Worm (Caenorhabditis elegans) whole organism, L4/young adult: ENCODE measurements around the gene klo-2.

ENCODE experiments used
- W03F9.2 ChIP-seq: fragments of 150-350 bp; optimal IDR thresholded peaks from 2 replicates; lab custom pipeline; 2014; ENCODE audit warnings: missing biosample characterization, missing genetic modification characterization
- dao-5 ChIP-seq: sonication (generic microtip); optimal IDR thresholded peaks from 2 replicates; lab custom pipeline; 2016; ENCODE audit warnings: missing genotype, missing genetic modification characterization, moderate library complexity, missing compliant biosample characterization

DNA sequence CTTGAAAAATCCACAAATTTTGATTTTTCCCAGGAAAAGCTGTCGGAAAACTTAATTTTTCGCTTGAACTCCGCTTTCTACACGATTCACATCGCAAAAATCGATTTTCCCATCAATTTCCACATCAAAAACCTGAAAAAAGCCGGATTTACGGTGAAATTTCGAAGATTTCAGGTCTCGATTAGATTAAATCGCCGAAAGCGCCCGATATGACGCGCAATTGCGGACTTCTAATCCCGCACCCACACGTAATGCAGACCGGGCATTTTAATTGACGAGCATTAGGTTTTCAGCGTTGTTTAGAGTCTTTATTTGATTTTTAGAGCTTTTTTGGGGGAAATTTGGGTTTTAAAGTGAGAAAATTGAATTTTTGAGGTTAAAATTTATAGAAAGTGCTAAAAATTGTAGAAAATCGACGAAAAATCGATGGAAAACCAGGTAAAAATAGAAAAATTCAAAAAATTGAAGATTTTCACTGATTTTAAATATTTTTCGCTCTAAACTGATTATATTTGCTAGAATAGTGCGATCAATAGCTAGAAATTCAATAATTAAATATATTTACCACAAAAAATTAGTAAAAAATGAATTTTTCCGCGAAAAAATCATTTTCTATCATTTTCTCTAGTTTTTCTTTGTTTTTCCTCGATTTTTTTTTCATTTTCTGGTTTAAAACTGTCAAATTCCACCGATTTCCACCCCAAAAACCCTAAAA lies 41.2 kb downstream of the klo-2 start, which contains the start of gene Y54F10AL.1:
- TF ChIP-seq dao-5 = no peak
- TF ChIP-seq W03F9.2 (tag; lab: Kevin White, UChicago) = no peak
